Fruit fly (Drosophila melanogaster): ENCODE data around the gene CG32603.

DNA sequence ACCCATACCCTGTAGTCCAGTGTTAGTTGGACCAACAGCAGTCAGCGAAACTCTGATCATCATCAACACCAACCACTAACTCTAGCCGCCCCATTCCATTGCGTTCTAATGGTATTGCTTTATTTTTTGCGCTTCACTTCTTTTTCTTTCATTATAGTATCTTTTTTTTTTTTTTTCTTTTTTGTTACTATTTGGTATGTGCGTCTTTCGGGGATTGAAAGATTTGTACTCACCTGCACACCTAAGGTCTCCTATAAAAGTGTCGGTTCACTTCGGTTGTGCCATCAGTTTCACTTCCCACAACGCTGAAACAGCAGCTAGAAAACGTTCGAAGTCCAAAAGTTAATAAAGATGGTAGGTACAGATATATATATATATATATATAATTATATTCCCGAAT lies 4.9 kb downstream of the CG32603 start, which contains the start of gene CG11585:
- no peak for TF ChIP-seq salr (GFP tag; optimal IDR thresholded peaks at IDR 0.05)
- TF ChIP-seq acj6 (GFP tag; optimal IDR thresholded peaks at IDR 0.05), result no peak
- no peak for TF ChIP-seq CG4318 (GFP tag; optimal IDR thresholded peaks at IDR 0.05)

All from whole organism, prepupa.